Fruit fly (Drosophila melanogaster) whole organism, embryonic: ENCODE results near the gene Swip-1.
A peak's percentile ranks its signal among the peaks of the same experiment; 100 is the strongest.

Experiments
- CG11247 ChIP-seq: fragments of 200-800 bp; sonication (Bioruptor generic); IDR thresholded peaks from 2 replicates; pipeline ENCODE4 v1.3.6; 2022; ENCODE audit warnings: missing biosample characterization, missing genetic modification characterization
- CG16779 ChIP-seq: fragments of 200-800 bp; sonication (Bioruptor generic); IDR thresholded peaks from 2 replicates; pipeline ENCODE4 v1.3.6; 2022; ENCODE audit warnings: missing biosample characterization, missing genetic modification characterization
- CG33557 ChIP-seq: fragments of 200-800 bp; sonication (Bioruptor generic); optimal IDR thresholded peaks from 2 replicates; lab custom pipeline; 2019; ENCODE audit warnings: missing biosample characterization, mild to moderate bottlenecking, missing genetic modification characterization, moderate library complexity
- CTCF ChIP-seq: fragments of 200-800 bp; sonication (Bioruptor generic); optimal IDR thresholded peaks from 2 replicates; lab custom pipeline; 2017; ENCODE audit warnings: missing biosample characterization, mild to moderate bottlenecking, missing genetic modification characterization, moderate library complexity
- btn ChIP-seq: fragments of 200-800 bp; sonication (Bioruptor generic); optimal IDR thresholded peaks from 2 replicates; lab custom pipeline; 2016; ENCODE audit warnings: missing biosample characterization, missing genetic modification characterization
- chif ChIP-seq, 2 experiments: fragments of 200-800 bp; sonication (Bioruptor generic); optimal IDR thresholded peaks; 3 replicates each; lab custom pipeline; 2016; ENCODE audit warnings: missing biosample characterization in 2 of 2, missing genetic modification characterization in 2 of 2
- nmo ChIP-seq: fragments of 200-800 bp; sonication (Bioruptor generic); optimal IDR thresholded peaks from 2 replicates; lab custom pipeline; 2018; ENCODE audit warnings: missing biosample characterization, mild to moderate bottlenecking, missing genetic modification characterization, moderate library complexity
- slou ChIP-seq: fragments of 200-800 bp; sonication (Bioruptor generic); optimal IDR thresholded peaks from 3 replicates; lab custom pipeline; 2016; ENCODE audit warnings: missing biosample characterization, missing genetic modification characterization
- ttk ChIP-seq: fragments of 200-800 bp; sonication (Bioruptor generic); IDR thresholded peaks from 2 replicates; pipeline ENCODE4 v2.1.2; 2022; ENCODE audit warnings: missing biosample characterization, missing genetic modification characterization
- usp ChIP-seq: fragments of >200 bp; optimal IDR thresholded peaks from 2 replicates; lab custom pipeline; 2017; ENCODE audit warnings: missing biosample characterization, missing genetic modification characterization

DNA sequence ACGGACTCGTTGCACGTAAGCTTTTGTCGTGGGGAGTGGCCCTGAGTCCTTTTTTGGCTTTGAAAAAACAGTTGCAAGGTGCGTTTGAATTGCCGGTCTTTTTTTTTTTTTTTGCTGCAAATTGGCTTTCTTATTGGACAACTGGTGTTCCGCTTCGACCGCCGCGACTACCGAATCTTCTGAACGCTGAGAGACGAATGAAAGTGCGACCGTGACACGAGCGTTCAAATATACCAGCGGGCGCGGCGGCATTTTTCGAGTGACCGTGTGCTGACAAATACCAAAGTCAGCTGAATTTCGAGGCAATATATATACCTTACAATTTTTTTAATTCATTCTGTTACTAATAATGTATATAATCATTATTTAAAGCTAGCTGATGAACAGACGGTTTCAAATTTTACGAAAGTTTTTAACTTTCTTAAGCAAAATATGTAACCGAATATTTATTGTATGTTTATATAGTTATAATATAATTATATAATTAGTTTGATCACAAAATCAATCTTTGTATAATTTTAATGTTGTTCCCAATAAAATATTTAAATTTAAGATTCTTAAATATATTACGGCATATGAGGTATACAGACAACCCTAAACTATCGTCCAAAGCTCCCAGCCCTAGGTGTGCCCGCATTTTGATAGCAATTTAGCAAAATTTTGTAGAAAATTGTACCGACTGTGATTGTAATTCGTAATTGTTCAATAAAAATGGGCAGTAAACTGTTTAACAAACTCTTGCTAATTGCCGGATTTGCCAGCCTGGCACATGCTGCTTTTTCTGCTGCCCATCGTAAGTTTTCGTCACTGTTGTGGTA lies at the start of gene Swip-1, which contains the start of gene EMC5:
- TF ChIP-seq nmo (GFP tag; lab: Kevin White, UChicago) (peak; percentile 86), CG16779 (GFP tag; lab: Robert Waterston, UW) (no peak), CG33557 (GFP tag; lab: Kevin White, UChicago) (peak; percentile 58), ttk (GFP tag; lab: Robert Waterston, UW) (no peak), btn (GFP tag; lab: Kevin White, UChicago) (no peak), usp (GFP tag; lab: Kevin White, UChicago) (no peak), slou (peak; percentile 45), CG11247 (GFP tag; lab: Robert Waterston, UW) (peak; percentile 64), CTCF (GFP tag; lab: Kevin White, UChicago) (no peak), chif (GFP tag; optimal IDR thresholded peaks at IDR 0.05; lab: Kevin White, UChicago) (no peak)
